Worm (Caenorhabditis elegans) whole organism, late embryonic: ENCODE results near the gene PDB1.1.

ENCODE experiments used
- C38D4.7 ChIP-seq: fragments of 200-800 bp; sonication (Bioruptor generic); optimal IDR thresholded peaks from 2 replicates; lab custom pipeline; 2018; ENCODE audit warnings: mild to moderate bottlenecking, missing genetic modification characterization, moderate library complexity, missing compliant biosample characterization
- T23F11.4 ChIP-seq: fragments of 200-800 bp; sonication (Bioruptor generic); optimal IDR thresholded peaks from 2 replicates; lab custom pipeline; 2018; ENCODE audit warnings: mild to moderate bottlenecking, missing genetic modification characterization, missing compliant biosample characterization
- ama-1 ChIP-seq: fragments of 150-350 bp; optimal IDR thresholded peaks from 2 replicates; lab custom pipeline; 2014
- eyg-1 ChIP-seq: sonication (generic microtip); optimal IDR thresholded peaks from 2 replicates; lab custom pipeline; 2016; ENCODE audit warnings: missing genotype, missing genetic modification characterization, missing compliant biosample characterization
- hlh-30 ChIP-seq: sonication (generic microtip); optimal IDR thresholded peaks from 2 replicates; lab custom pipeline; 2017; ENCODE audit warnings: antibody characterized with exemption, missing genetic modification characterization, missing compliant biosample characterization; ENCODE audit not compliant: insufficient read depth
- madf-2 ChIP-seq: sonication (generic microtip); optimal IDR thresholded peaks from 2 replicates; lab custom pipeline; 2017; ENCODE audit warnings: missing genetic modification characterization, missing compliant biosample characterization
- sox-2 ChIP-seq: fragments of 200-800 bp; sonication (Bioruptor generic); IDR thresholded peaks from 2 replicates; pipeline ENCODE4 v1.3.6; 2022; ENCODE audit warnings: missing genetic modification reagents, missing genetic modification characterization, missing compliant biosample characterization

DNA sequence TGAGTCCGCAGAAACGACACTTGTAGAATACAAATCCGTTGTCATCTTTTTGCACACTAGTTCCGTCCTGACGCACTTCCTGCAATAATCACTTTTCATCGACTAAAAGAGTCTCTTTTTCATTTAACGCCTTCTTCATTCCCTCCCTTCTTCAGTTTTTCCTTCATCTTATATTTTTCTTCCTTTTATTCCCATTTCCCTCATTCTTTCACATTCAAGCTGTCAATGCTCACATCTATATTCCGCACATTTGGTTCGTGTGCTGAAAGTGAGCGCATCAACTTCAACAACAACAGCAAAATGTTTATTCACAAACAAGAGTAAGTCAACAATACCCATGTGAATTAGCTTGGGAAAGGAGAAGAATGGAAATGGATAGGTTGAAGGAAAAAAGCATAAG is 13.2 kb upstream of the PDB1.1 start, which contains the start of gene pcyt-1:
- no peak for TF ChIP-seq C38D4.7
- no peak for TF ChIP-seq T23F11.4 (GFP tag; lab: Kevin White, UChicago)
- TF ChIP-seq madf-2 (tag; lab: Kevin White, UChicago): no peak
- no peak for TF ChIP-seq ama-1
- TF ChIP-seq sox-2: no peak
- TF ChIP-seq hlh-30 (tag; lab: Kevin White, UChicago): no peak
- no peak for TF ChIP-seq eyg-1 (tag; lab: Kevin White, UChicago)
